Worm (Caenorhabditis elegans) whole organism, mixed stage, embryonic: ENCODE measurements around the gene Y51B9A.6.

Source experiments
- M03D4.4 ChIP-seq: sonication (generic microtip); optimal IDR thresholded peaks from 2 replicates; lab custom pipeline; 2017; ENCODE audit warnings: mild to moderate bottlenecking, missing genetic modification characterization, missing compliant biosample characterization
- elt-3 ChIP-seq: fragments of 150-350 bp; optimal IDR thresholded peaks from 2 replicates; lab custom pipeline; 2014; ENCODE audit warnings: missing biosample characterization, missing genetic modification characterization
- mep-1 ChIP-seq: fragments of 150-350 bp; optimal IDR thresholded peaks from 2 replicates; lab custom pipeline; 2017; ENCODE audit warnings: missing biosample characterization, missing genetic modification reagents, missing genetic modification characterization, inconsistent platforms
- nhr-12 ChIP-seq: fragments of 150-350 bp; optimal IDR thresholded peaks from 2 replicates; lab custom pipeline; 2014; ENCODE audit warnings: missing biosample characterization, missing genetic modification characterization
- nhr-2 ChIP-seq: fragments of 150-350 bp; optimal IDR thresholded peaks from 2 replicates; lab custom pipeline; 2014; ENCODE audit warnings: missing biosample characterization, missing genetic modification characterization
- nhr-28 ChIP-seq: fragments of 150-350 bp; optimal IDR thresholded peaks from 2 replicates; lab custom pipeline; 2014; ENCODE audit warnings: missing biosample characterization, missing genetic modification characterization
- nhr-76 ChIP-seq: sonication (generic microtip); optimal IDR thresholded peaks from 2 replicates; lab custom pipeline; 2017; ENCODE audit warnings: missing biosample characterization, missing genetic modification characterization
- pha-4 ChIP-seq: fragments of 150-350 bp; optimal IDR thresholded peaks from 2 replicates; lab custom pipeline; 2018; ENCODE audit warnings: missing biosample characterization, missing genetic modification reagents, missing genetic modification characterization
- snpc-4 ChIP-seq: fragments of 150-350 bp; optimal IDR thresholded peaks from 2 replicates; lab custom pipeline; 2014; ENCODE audit warnings: missing biosample characterization, missing genetic modification characterization
- unc-62 ChIP-seq: fragments of 150-350 bp; optimal IDR thresholded peaks from 2 replicates; lab custom pipeline; 2014; ENCODE audit warnings: missing biosample characterization, missing genetic modification reagents, missing genetic modification characterization
- ztf-11 ChIP-seq: fragments of 150-350 bp; optimal IDR thresholded peaks from 2 replicates; lab custom pipeline; 2014; ENCODE audit warnings: missing biosample characterization, missing genetic modification characterization

DNA sequence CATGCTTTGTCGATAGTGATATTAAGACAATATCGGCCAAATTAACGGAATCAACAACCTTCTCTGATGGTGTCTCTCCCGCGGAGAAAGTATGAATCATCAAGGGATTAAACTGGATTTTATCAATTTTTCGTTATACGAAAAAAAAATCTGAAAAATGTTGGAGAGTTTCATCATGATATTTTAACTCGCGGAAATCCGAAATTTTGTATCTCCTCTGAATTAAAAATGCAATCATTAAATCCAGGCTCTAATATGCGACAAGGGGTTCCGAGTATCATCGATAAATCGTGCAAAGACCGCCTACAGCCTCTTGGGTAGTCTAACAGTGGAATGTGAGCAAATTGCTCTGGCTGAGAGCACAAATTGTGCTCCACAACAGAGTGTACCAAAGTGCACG, 25.8 kb downstream of the Y51B9A.6 start, which contains the start of gene C06C3.10:
- TF ChIP-seq elt-3 (tag; lab: Kevin White, UChicago) (no peak), unc-62 (GFP tag; lab: Kevin White, UChicago) (no peak), nhr-2 (tag; lab: Kevin White, UChicago) (no peak), ztf-11 (tag; lab: Kevin White, UChicago) (no peak), nhr-76 (no peak), M03D4.4 (tag; lab: Kevin White, UChicago) (no peak), snpc-4 (tag; lab: Kevin White, UChicago) (no peak), mep-1 (tag; lab: Kevin White, UChicago) (no peak), nhr-28 (tag; lab: Kevin White, UChicago) (no peak), pha-4 (no peak), nhr-12 (tag; lab: Kevin White, UChicago) (no peak)
